Worm (Caenorhabditis elegans): Measurements from ENCODE around the gene F17C11.13.

The F17C11.13 gene

ce11 chrV:10960544-10960943 lies 4.8 kb downstream of the F17C11.13 start, which contains the start of gene vps-36 (continued):
- no peak for TF ChIP-seq fos-1 (tag; optimal IDR thresholded peaks at IDR 0.05)
- TF ChIP-seq D1046.2 (GFP tag; IDR thresholded peaks at IDR 0.05), result no peak
- no peak for TF ChIP-seq zfp-2 (tag; optimal IDR thresholded peaks at IDR 0.05)
- no peak for TF ChIP-seq cey-2 (tag; optimal IDR thresholded peaks at IDR 0.05; ENCODE audit: borderline replicate concordance, insufficient read depth)
- no peak for TF ChIP-seq nhr-111 (GFP tag; optimal IDR thresholded peaks at IDR 0.05)
- TF ChIP-seq ceh-20 (GFP tag; IDR thresholded peaks at IDR 0.05), result no peak
- TF ChIP-seq mep-1 (tag; optimal IDR thresholded peaks at IDR 0.05), result peak; percentile 31
- peak; percentile 29 for TF ChIP-seq dve-1 (tag; optimal IDR thresholded peaks at IDR 0.05; ENCODE audit: insufficient read depth)
- TF ChIP-seq nhr-77 (tag; optimal IDR thresholded peaks at IDR 0.05), result peak; percentile 14
- no peak for TF ChIP-seq mdt-29 (GFP tag; IDR thresholded peaks at IDR 0.05)

ce11 chrV:10961448-10961870 lies 5.7 kb downstream of the F17C11.13 start:
- TF ChIP-seq zfp-3 (GFP tag; conservative IDR thresholded peaks at IDR 0.05) (no peak), php-3 (GFP tag; IDR thresholded peaks at IDR 0.05) (no peak), gei-8 (GFP tag; optimal IDR thresholded peaks at IDR 0.05) (no peak), ama-1 (optimal IDR thresholded peaks at IDR 0.05) (peak; percentile 6), nhr-237 (tag; optimal IDR thresholded peaks at IDR 0.05) (no peak), vab-7 (GFP tag; IDR thresholded peaks at IDR 0.05) (no peak), nhr-10 (tag; optimal IDR thresholded peaks at IDR 0.05) (no peak), zag-1 (tag; optimal IDR thresholded peaks at IDR 0.05) (peak; percentile 12), tra-1 (GFP tag; IDR thresholded peaks at IDR 0.05) (no peak; the same call in none of the 2 replicates), spr-1 (tag; optimal IDR thresholded peaks at IDR 0.05) (no peak), madf-9 (GFP tag; conservative IDR thresholded peaks at IDR 0.05) (no peak), lin-1 (GFP tag; IDR thresholded peaks at IDR 0.05) (no peak), aha-1 (tag) (no peak), aly-2 (tag; optimal IDR thresholded peaks at IDR 0.05) (no peak), skn-1 (tag; optimal IDR thresholded peaks at IDR 0.05) (no peak), jun-1 (tag; optimal IDR thresholded peaks at IDR 0.05) (no peak), nhr-28 (tag; optimal IDR thresholded peaks at IDR 0.05) (peak; percentile 28), nhr-111 (GFP tag; optimal IDR thresholded peaks at IDR 0.05) (no peak), T20F7.1 (GFP tag; optimal IDR thresholded peaks at IDR 0.05) (peak; percentile 25), mxl-3 (GFP tag; optimal IDR thresholded peaks at IDR 0.05) (peak; percentile 29), nhr-41 (GFP tag; IDR thresholded peaks at IDR 0.05) (0 out of 2 replicates have a peak, but pooled peaks have one; percentile 32), madf-5 (GFP tag; IDR thresholded peaks at IDR 0.05) (no peak), nhr-48 (tag; optimal IDR thresholded peaks at IDR 0.05) (peak; percentile 40), nhr-76 (tag; optimal IDR thresholded peaks at IDR 0.05) (no peak), arid-1 (GFP tag; conservative IDR thresholded peaks at IDR 0.05) (0 out of 2 replicates have a peak, but pooled peaks have one; percentile 19), zip-11 (GFP tag; IDR thresholded peaks at IDR 0.05) (no peak), ceh-32 (tag; optimal IDR thresholded peaks at IDR 0.05; ENCODE audit: poor library complexity) (no peak), pqm-1 (tag; optimal IDR thresholded peaks at IDR 0.05) (no peak), Y105C5A.15 (GFP tag; IDR thresholded peaks at IDR 0.05) (no peak), dmd-8 (GFP tag; IDR thresholded peaks at IDR 0.05) (no peak), unc-130 (GFP tag; optimal IDR thresholded peaks at IDR 0.05) (no peak), hif-1 (tag; optimal IDR thresholded peaks at IDR 0.05) (peak in 1 of 2 experiments; percentile 66), nhr-102 (tag; optimal IDR thresholded peaks at IDR 0.05) (no peak), fos-1 (tag; optimal IDR thresholded peaks at IDR 0.05) (no peak), snpc-4 (tag; optimal IDR thresholded peaks at IDR 0.05) (no peak), tag-97 (GFP tag; IDR thresholded peaks at IDR 0.05) (no peak), nhr-11 (tag; optimal IDR thresholded peaks at IDR 0.05) (peak; percentile 86), attf-4 (tag; optimal IDR thresholded peaks at IDR 0.05) (no peak), F49E8.2 (tag; optimal IDR thresholded peaks at IDR 0.05; ENCODE audit: borderline replicate concordance) (no peak), lin-38 (GFP tag; IDR thresholded peaks at IDR 0.05) (peak; percentile 60), lin-13 (GFP tag; optimal IDR thresholded peaks at IDR 0.05) (peak; percentile 35), ceh-20 (GFP tag; IDR thresholded peaks at IDR 0.05) (peak; percentile 56), lim-7 (GFP tag; IDR thresholded peaks at IDR 0.05) (no peak), ctbp-1 (GFP tag; IDR thresholded peaks at IDR 0.05) (peak; percentile 84)

All from whole organism, L4 larva.